Fruit fly (Drosophila melanogaster) whole organism, embryonic: Measurements from ENCODE around the gene CG31663.

ENCODE experiments used
- Bgb ChIP-seq: fragments of 200-800 bp; sonication (Bioruptor generic); IDR thresholded peaks from 2 replicates; pipeline ENCODE4 v1.3.6; 2022; ENCODE audit warnings: missing biosample characterization, missing genetic modification characterization; ENCODE audit not compliant: partially characterized antibody
- CG10366 ChIP-seq: fragments of 200-800 bp; sonication (Bioruptor generic); IDR thresholded peaks from 2 replicates; pipeline ENCODE4 v1.3.6; 2022; ENCODE audit warnings: missing biosample characterization, missing genetic modification characterization
- CG10565 ChIP-seq: fragments of 200-800 bp; sonication (Bioruptor generic); optimal IDR thresholded peaks from 3 replicates; lab custom pipeline; 2016; ENCODE audit warnings: missing biosample characterization, mild to moderate bottlenecking, missing genetic modification characterization
- CG11247 ChIP-seq: fragments of 200-800 bp; sonication (Bioruptor generic); IDR thresholded peaks from 2 replicates; pipeline ENCODE4 v1.3.6; 2022; ENCODE audit warnings: missing biosample characterization, missing genetic modification characterization
- CG14667 ChIP-seq: fragments of 200-800 bp; sonication (Bioruptor generic); IDR thresholded peaks from 2 replicates; pipeline ENCODE4 v1.3.6; 2022; ENCODE audit warnings: missing biosample characterization, missing genetic modification characterization
- CG15269 ChIP-seq: fragments of 200-800 bp; sonication (Bioruptor generic); optimal IDR thresholded peaks from 2 replicates; lab custom pipeline; 2018; ENCODE audit warnings: missing biosample characterization, mild to moderate bottlenecking, missing genetic modification characterization, moderate library complexity
- CG16779 ChIP-seq: fragments of 200-800 bp; sonication (Bioruptor generic); IDR thresholded peaks from 2 replicates; pipeline ENCODE4 v1.3.6; 2022; ENCODE audit warnings: missing biosample characterization, missing genetic modification characterization
- CG2875 ChIP-seq: fragments of 200-800 bp; sonication (Bioruptor generic); optimal IDR thresholded peaks from 2 replicates; lab custom pipeline; 2017; ENCODE audit warnings: missing biosample characterization, mild to moderate bottlenecking, missing genetic modification characterization, missing genetic modification reagents
- CG32767 ChIP-seq: fragments of 200-800 bp; sonication (Bioruptor generic); IDR thresholded peaks from 2 replicates; pipeline ENCODE4 v1.3.6; 2022; ENCODE audit warnings: missing biosample characterization, missing genetic modification characterization
- CG4360 ChIP-seq: fragments of 200-800 bp; sonication (Bioruptor generic); IDR thresholded peaks from 2 replicates; pipeline ENCODE4 v1.3.6; 2022; ENCODE audit warnings: missing biosample characterization, missing genetic modification characterization
- CG6854 ChIP-seq: fragments of 200-800 bp; sonication (Bioruptor generic); optimal IDR thresholded peaks from 3 replicates; lab custom pipeline; 2017; ENCODE audit warnings: missing biosample characterization, mild to moderate bottlenecking, missing genetic modification characterization
- CG7839 ChIP-seq: fragments of 200-800 bp; sonication (Bioruptor generic); optimal IDR thresholded peaks from 3 replicates; lab custom pipeline; 2018; ENCODE audit warnings: missing biosample characterization, mild to moderate bottlenecking, missing genetic modification characterization, moderate library complexity
- CG8944 ChIP-seq: fragments of 200-800 bp; sonication (Bioruptor generic); optimal IDR thresholded peaks from 3 replicates; lab custom pipeline; 2016; ENCODE audit warnings: missing biosample characterization, missing genetic modification characterization
- CG9437 ChIP-seq: fragments of 200-800 bp; sonication (Bioruptor generic); optimal IDR thresholded peaks from 2 replicates; lab custom pipeline; 2018; ENCODE audit warnings: missing biosample characterization, mild to moderate bottlenecking, missing genetic modification characterization
- CoRest ChIP-seq: fragments of 200-800 bp; sonication (Bioruptor generic); optimal IDR thresholded peaks from 3 replicates; lab custom pipeline; 2018; ENCODE audit warnings: missing biosample characterization, mild to moderate bottlenecking, missing genetic modification characterization, moderate library complexity
- Dek ChIP-seq: fragments of 200-800 bp; sonication (Bioruptor generic); optimal IDR thresholded peaks from 3 replicates; lab custom pipeline; 2019; ENCODE audit warnings: missing biosample characterization, mild to moderate bottlenecking, missing genetic modification characterization, moderate library complexity
- Dll ChIP-seq: fragments of 200-800 bp; sonication (Bioruptor generic); IDR thresholded peaks from 4 replicates; pipeline ENCODE4 v1.3.6; 2022; ENCODE audit warnings: missing biosample characterization, missing genetic modification characterization; ENCODE audit not compliant: partially characterized antibody
- H2.0 ChIP-seq: fragments of 200-800 bp; sonication (Bioruptor generic); IDR thresholded peaks from 2 replicates; pipeline ENCODE4 v1.3.6; 2022; ENCODE audit warnings: missing biosample characterization, missing genetic modification characterization
- Hand ChIP-seq: fragments of 200-800 bp; sonication (Bioruptor generic); optimal IDR thresholded peaks from 2 replicates; lab custom pipeline; 2017; ENCODE audit warnings: mild to moderate bottlenecking, missing biosample characterization, missing genetic modification reagents, missing genetic modification characterization
- Hey ChIP-seq: fragments of 200-800 bp; sonication (Bioruptor generic); optimal IDR thresholded peaks from 3 replicates; lab custom pipeline; 2018; ENCODE audit warnings: missing biosample characterization, mild to moderate bottlenecking, missing genetic modification characterization
- Max ChIP-seq: fragments of 200-800 bp; sonication (Bioruptor generic); optimal IDR thresholded peaks from 2 replicates; lab custom pipeline; 2016; ENCODE audit warnings: missing biosample characterization, mild to moderate bottlenecking, missing genetic modification characterization
- NFAT ChIP-seq: fragments of 200-800 bp; sonication (Bioruptor generic); IDR thresholded peaks from 2 replicates; pipeline ENCODE4 v1.3.6; 2022; ENCODE audit warnings: missing biosample characterization, missing genetic modification characterization
- NK7.1 ChIP-seq: fragments of 200-800 bp; sonication (Bioruptor generic); optimal IDR thresholded peaks from 3 replicates; lab custom pipeline; 2016; ENCODE audit warnings: missing biosample characterization, missing genetic modification characterization
- Pdp1 ChIP-seq, 2 experiments: fragments of 200-800 bp; sonication (Bioruptor generic); optimal IDR thresholded peaks; 3 replicates each; lab custom pipeline; 2016; ENCODE audit warnings: missing biosample characterization in 2 of 2, missing genetic modification characterization in 2 of 2, mild to moderate bottlenecking in 1 of 2, moderate library complexity in 1 of 2
- Poxn ChIP-seq: fragments of 200-800 bp; sonication (Bioruptor generic); IDR thresholded peaks from 2 replicates; pipeline ENCODE4 v1.3.6; 2022; ENCODE audit warnings: missing biosample characterization, missing genetic modification characterization
- Side ChIP-seq: fragments of 200-800 bp; sonication (Bioruptor generic); optimal IDR thresholded peaks from 2 replicates; lab custom pipeline; 2016; ENCODE audit warnings: missing biosample characterization, missing genetic modification characterization
- az2 ChIP-seq: fragments of 200-800 bp; sonication (Bioruptor generic); optimal IDR thresholded peaks from 3 replicates; lab custom pipeline; 2016; ENCODE audit warnings: missing biosample characterization, missing genetic modification characterization
- cato ChIP-seq: fragments of 200-800 bp; sonication (Bioruptor generic); optimal IDR thresholded peaks from 2 replicates; lab custom pipeline; 2016; ENCODE audit warnings: missing biosample characterization, missing genetic modification characterization, borderline replicate concordance
- chif ChIP-seq, 2 experiments: fragments of 200-800 bp; sonication (Bioruptor generic); optimal IDR thresholded peaks; 3 replicates each; lab custom pipeline; 2016; ENCODE audit warnings: missing biosample characterization in 2 of 2, missing genetic modification characterization in 2 of 2
- chinmo ChIP-seq: fragments of 200-800 bp; sonication (Bioruptor generic); IDR thresholded peaks from 4 replicates; pipeline ENCODE4 v1.3.6; 2022; ENCODE audit warnings: missing biosample characterization, missing genetic modification characterization; ENCODE audit not compliant: partially characterized antibody
- corto ChIP-seq: fragments of 200-800 bp; sonication (Bioruptor generic); optimal IDR thresholded peaks from 2 replicates; lab custom pipeline; 2016; ENCODE audit warnings: missing biosample characterization, mild to moderate bottlenecking, missing genetic modification characterization, moderate library complexity
- crp ChIP-seq, 2 experiments: fragments of 200-800 bp; sonication (Bioruptor generic); optimal IDR thresholded peaks; 2 replicates in 1 of 2; 3 replicates in 1 of 2; lab custom pipeline; 2017; ENCODE audit warnings: missing biosample characterization in 2 of 2, missing genetic modification characterization in 2 of 2, mild to moderate bottlenecking in 1 of 2, moderate library complexity in 1 of 2
- dati ChIP-seq: fragments of 200-800 bp; sonication (Bioruptor generic); IDR thresholded peaks from 2 replicates; pipeline ENCODE4 v1.3.6; 2022; ENCODE audit warnings: missing biosample characterization, missing genetic modification characterization
- fd3F ChIP-seq: fragments of 200-800 bp; sonication (Bioruptor generic); optimal IDR thresholded peaks from 2 replicates; lab custom pipeline; 2018; ENCODE audit warnings: missing biosample characterization, mild to moderate bottlenecking, missing genetic modification characterization, moderate library complexity
- grau ChIP-seq: fragments of 200-800 bp; optimal IDR thresholded peaks from 3 replicates; lab custom pipeline; 2019; ENCODE audit warnings: missing biosample characterization, mild to moderate bottlenecking, missing genetic modification characterization, moderate library complexity
- grn ChIP-seq: fragments of 200-800 bp; sonication (Bioruptor generic); optimal IDR thresholded peaks from 3 replicates; lab custom pipeline; 2017; ENCODE audit warnings: missing biosample characterization, missing genetic modification characterization
- gt ChIP-seq: fragments of 200-800 bp; sonication (Bioruptor generic); IDR thresholded peaks from 2 replicates; pipeline ENCODE4 v1.3.6; 2022; ENCODE audit warnings: missing biosample characterization, missing genetic modification characterization
- hth ChIP-seq: fragments of >200 bp; optimal IDR thresholded peaks from 2 replicates; lab custom pipeline; 2017; ENCODE audit warnings: inconsistent platforms
- klu ChIP-seq: fragments of 200-800 bp; sonication (Bioruptor generic); IDR thresholded peaks from 2 replicates; pipeline ENCODE4 v1.3.6; 2022; ENCODE audit warnings: missing biosample characterization, missing genetic modification characterization
- otp ChIP-seq: fragments of 200-800 bp; sonication (Bioruptor generic); IDR thresholded peaks from 3 replicates; pipeline ENCODE4, ENCODE4 v1.3.6; 2022; ENCODE audit warnings: missing biosample characterization, missing genetic modification characterization
- ro ChIP-seq: fragments of 200-800 bp; sonication (Bioruptor generic); IDR thresholded peaks from 2 replicates; pipeline ENCODE4 v1.3.6; 2022; ENCODE audit warnings: missing biosample characterization, missing genetic modification characterization
- sc ChIP-seq, 3 experiments: fragments of >200 bp in 2 of 3; fragments of 200-800 bp in 1 of 3; sonication (Bioruptor generic) in 1 of 3; optimal IDR thresholded peaks; 2 replicates in 2 of 3; 3 replicates in 1 of 3; lab custom pipeline; 2017; ENCODE audit warnings: mild to moderate bottlenecking in 1 of 3, missing biosample characterization in 1 of 3, missing genetic modification characterization in 1 of 3, missing genetic modification reagents in 1 of 3
- sim ChIP-seq: fragments of 200-800 bp; sonication (Bioruptor generic); IDR thresholded peaks from 2 replicates; pipeline ENCODE4 v1.3.6; 2022; ENCODE audit warnings: missing biosample characterization, missing genetic modification characterization
- ssp ChIP-seq: fragments of 200-800 bp; sonication (Bioruptor generic); IDR thresholded peaks from 2 replicates; pipeline ENCODE4 v1.3.6; 2022; ENCODE audit warnings: missing biosample characterization, missing genetic modification characterization
- stc ChIP-seq: fragments of 200-800 bp; sonication (Bioruptor generic); IDR thresholded peaks from 2 replicates; pipeline ENCODE4 v1.3.6; 2022; ENCODE audit warnings: missing biosample characterization, missing genetic modification characterization
- stwl ChIP-seq: fragments of 200-800 bp; sonication (Bioruptor generic); optimal IDR thresholded peaks from 3 replicates; lab custom pipeline; 2018; ENCODE audit warnings: missing biosample characterization, mild to moderate bottlenecking, missing genetic modification characterization, moderate library complexity
- tap ChIP-seq: fragments of 200-800 bp; optimal IDR thresholded peaks from 3 replicates; lab custom pipeline; 2019; ENCODE audit warnings: missing biosample characterization, mild to moderate bottlenecking, missing genetic modification characterization, moderate library complexity
- vfl ChIP-seq: fragments of 200-800 bp; sonication (Bioruptor generic); optimal IDR thresholded peaks from 2 replicates; lab custom pipeline; 2016; ENCODE audit warnings: missing biosample characterization, missing genetic modification characterization
- vvl ChIP-seq: fragments of 200-800 bp; sonication (Bioruptor generic); IDR thresholded peaks from 2 replicates; pipeline ENCODE4 v1.3.6; 2022; ENCODE audit warnings: missing biosample characterization, missing genetic modification characterization
- wek ChIP-seq: fragments of 200-800 bp; sonication (Bioruptor generic); optimal IDR thresholded peaks from 3 replicates; lab custom pipeline; 2018; ENCODE audit warnings: missing biosample characterization, mild to moderate bottlenecking, missing genetic modification characterization, moderate library complexity

The CG31663 gene

DNA sequence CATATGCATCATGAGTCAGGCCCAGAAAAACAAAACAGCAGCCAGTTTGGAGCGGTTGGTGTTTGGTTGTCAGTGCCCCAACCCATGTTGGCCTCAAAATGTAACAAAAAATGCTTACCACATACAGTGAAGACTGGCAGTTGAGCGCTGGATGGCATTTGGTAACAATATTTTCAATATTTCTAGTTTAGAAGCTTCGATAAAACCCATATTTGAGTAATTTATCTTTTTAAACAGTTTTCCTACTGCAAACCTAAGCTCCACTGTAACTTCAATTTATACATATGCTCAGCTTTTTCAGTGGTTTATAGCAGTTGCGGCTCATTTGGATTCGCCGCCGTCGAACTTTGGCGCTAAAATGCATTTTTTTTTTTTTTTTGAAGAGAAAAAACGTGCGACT, 35.2 kb upstream of the CG31663 start (continued):
- TF ChIP-seq grn: no peak
- TF ChIP-seq vfl (GFP tag; lab: Kevin White, UChicago): no peak
- no peak for TF ChIP-seq CG32767 (GFP tag; lab: Robert Waterston, UW)
- peak; percentile 24; the same call in 1 of the 3 replicates for TF ChIP-seq otp (GFP tag; lab: Robert Waterston, UW)
- TF ChIP-seq vvl (GFP tag; lab: Robert Waterston, UW): peak; percentile 81
- no peak for TF ChIP-seq Poxn
- TF ChIP-seq CG16779 (GFP tag; lab: Robert Waterston, UW): no peak
- no peak for TF ChIP-seq stwl
- peak; percentile 26 for TF ChIP-seq CG15269 (tag; lab: Kevin White, UChicago)
- no peak for TF ChIP-seq Hey (tag; lab: Kevin White, UChicago)
- TF ChIP-seq CG4360: no peak
- no peak for TF ChIP-seq dati (GFP tag; lab: Robert Waterston, UW)
- no peak for TF ChIP-seq H2.0 (GFP tag; lab: Robert Waterston, UW)
- no peak for TF ChIP-seq Dek
- no peak for TF ChIP-seq fd3F (GFP tag; lab: Kevin White, UChicago)
- no peak for TF ChIP-seq crp (GFP tag; optimal IDR thresholded peaks at IDR 0.05; lab: Kevin White, UChicago)
- TF ChIP-seq corto (GFP tag; lab: Kevin White, UChicago): no peak
- no peak for TF ChIP-seq Bgb (GFP tag; lab: Robert Waterston, UW)
- no peak for TF ChIP-seq CG10565
- peak; percentile 2 for TF ChIP-seq cato (GFP tag; lab: Kevin White, UChicago)
- TF ChIP-seq Dll: no peak
- TF ChIP-seq CG9437 (GFP tag; lab: Kevin White, UChicago): no peak
- no peak for TF ChIP-seq Hand (GFP tag; lab: Kevin White, UChicago)
- peak; percentile 33 for TF ChIP-seq tap
- peak; percentile 6 for TF ChIP-seq CG7839
- no peak for TF ChIP-seq klu (GFP tag; lab: Robert Waterston, UW)
- no peak for TF ChIP-seq ro (GFP tag; lab: Robert Waterston, UW)
- peak; percentile 35; the same call in 1 of the 2 replicates for TF ChIP-seq CG14667 (GFP tag; lab: Robert Waterston, UW)
- TF ChIP-seq Pdp1 (GFP tag; optimal IDR thresholded peaks at IDR 0.05; lab: Kevin White, UChicago): peak in 1 of 2 experiments; percentile 43
- no peak for TF ChIP-seq Max (GFP tag; lab: Kevin White, UChicago)
- no peak for TF ChIP-seq CoRest (tag; lab: Kevin White, UChicago)
- peak; percentile 36; the same call in 1 of the 2 replicates for TF ChIP-seq sim (GFP tag; lab: Robert Waterston, UW)
- TF ChIP-seq CG11247: 0 out of 2 replicates have a peak, but pooled peaks have one; percentile 17
- TF ChIP-seq NFAT: no peak
- no peak for TF ChIP-seq ssp
- no peak for TF ChIP-seq chinmo (GFP tag; lab: Robert Waterston, UW)
- peak; percentile 10 for TF ChIP-seq CG8944 (GFP tag; lab: Kevin White, UChicago)
- TF ChIP-seq sc (optimal IDR thresholded peaks at IDR 0.05; lab: Kevin White, UChicago): no peak
- TF ChIP-seq sc (GFP tag; optimal IDR thresholded peaks at IDR 0.05; lab: Kevin White, UChicago): peak; percentile 20
- TF ChIP-seq wek (GFP tag; lab: Kevin White, UChicago): no peak
- peak; percentile 8 for TF ChIP-seq CG2875
- TF ChIP-seq Side: no peak
- no peak for TF ChIP-seq NK7.1 (GFP tag; lab: Kevin White, UChicago)
- no peak for TF ChIP-seq CG6854 (GFP tag; lab: Kevin White, UChicago)
- no peak for TF ChIP-seq az2
- TF ChIP-seq stc (GFP tag; lab: Robert Waterston, UW): peak; percentile 76
- no peak for TF ChIP-seq gt (GFP tag; lab: Robert Waterston, UW)
- TF ChIP-seq grau (tag; lab: Kevin White, UChicago): peak; percentile 79
- TF ChIP-seq CG10366: peak; percentile 70
- no peak for TF ChIP-seq hth (lab: Kevin White, UChicago)
- peak in 1 of 2 experiments; percentile 3 for TF ChIP-seq chif (GFP tag; optimal IDR thresholded peaks at IDR 0.05; lab: Kevin White, UChicago)
